Fruit fly (Drosophila melanogaster) whole organism, adult: ENCODE results near the gene sea.

Experiments
- CG11617 ChIP-seq: fragments of 200-800 bp; sonication (Bioruptor generic); optimal IDR thresholded peaks from 2 replicates; lab custom pipeline; 2017; ENCODE audit warnings: mild to moderate bottlenecking, missing biosample characterization, missing genetic modification reagents, missing genetic modification characterization
- CG12768 ChIP-seq: fragments of 200-800 bp; sonication (Bioruptor generic); optimal IDR thresholded peaks from 2 replicates; lab custom pipeline; 2017; ENCODE audit warnings: missing biosample characterization, missing genetic modification characterization, mild to moderate bottlenecking, moderate library complexity, missing genetic modification reagents
- CG14711 ChIP-seq: fragments of 200-800 bp; sonication (Bioruptor generic); optimal IDR thresholded peaks from 2 replicates; lab custom pipeline; 2018; ENCODE audit warnings: missing biosample characterization, mild to moderate bottlenecking, missing genetic modification characterization, moderate library complexity
- CG1620 ChIP-seq: fragments of 200-800 bp; sonication (Bioruptor generic); optimal IDR thresholded peaks from 2 replicates; lab custom pipeline; 2016; ENCODE audit warnings: missing biosample characterization, missing genetic modification characterization
- CG5204 ChIP-seq: fragments of 200-800 bp; sonication (Bioruptor generic); optimal IDR thresholded peaks from 2 replicates; lab custom pipeline; 2016; ENCODE audit warnings: missing biosample characterization, missing genetic modification characterization
- CG7045 ChIP-seq: fragments of 200-800 bp; sonication (Bioruptor generic); optimal IDR thresholded peaks from 2 replicates; lab custom pipeline; 2017; ENCODE audit warnings: missing biosample characterization, mild to moderate bottlenecking, missing genetic modification characterization
- CG7101 ChIP-seq: fragments of 200-800 bp; sonication (Bioruptor generic); optimal IDR thresholded peaks from 2 replicates; lab custom pipeline; 2018; ENCODE audit warnings: missing biosample characterization, mild to moderate bottlenecking, missing genetic modification characterization, moderate library complexity
- Crg-1 ChIP-seq: fragments of 200-800 bp; sonication (Bioruptor generic); optimal IDR thresholded peaks from 2 replicates; lab custom pipeline; 2016; ENCODE audit warnings: missing biosample characterization, missing genetic modification characterization
- Mnt ChIP-seq: fragments of 200-800 bp; sonication (Bioruptor generic); optimal IDR thresholded peaks from 2 replicates; lab custom pipeline; 2016; ENCODE audit warnings: missing biosample characterization, mild to moderate bottlenecking, missing genetic modification characterization
- cic ChIP-seq: fragments of 200-800 bp; sonication (Bioruptor generic); optimal IDR thresholded peaks from 2 replicates; lab custom pipeline; 2017; ENCODE audit warnings: missing biosample characterization, mild to moderate bottlenecking, missing genetic modification characterization, moderate library complexity
- cnc ChIP-seq, 2 experiments: fragments of >200 bp; optimal IDR thresholded peaks; 2 replicates each; lab custom pipeline; 2017
- kay ChIP-seq: fragments of 200-800 bp; sonication (Bioruptor generic); peaks from one replicate; lab custom pipeline; 2016; ENCODE audit warnings: missing biosample characterization, missing genetic modification characterization, borderline replicate concordance
- tj ChIP-seq: fragments of 200-800 bp; sonication (Bioruptor generic); optimal IDR thresholded peaks from 3 replicates; lab custom pipeline; 2017; ENCODE audit warnings: missing biosample characterization, mild to moderate bottlenecking, missing genetic modification characterization, moderate library complexity
- toe ChIP-seq: fragments of 200-800 bp; sonication (Bioruptor generic); optimal IDR thresholded peaks from 2 replicates; lab custom pipeline; 2016; ENCODE audit warnings: missing biosample characterization, missing genetic modification characterization

- no peak for TF ChIP-seq CG7045 (GFP tag; lab: Kevin White, UChicago)
- TF ChIP-seq CG7101 (tag; lab: Kevin White, UChicago), result no peak
- no peak for TF ChIP-seq CG14711
- no peak for TF ChIP-seq Crg-1 (GFP tag; lab: Kevin White, UChicago)
- TF ChIP-seq cic (GFP tag; lab: Kevin White, UChicago), result no peak
- TF ChIP-seq kay (GFP tag; lab: Kevin White, UChicago), result no peak
- TF ChIP-seq CG1620, result no peak
- TF ChIP-seq toe (GFP tag; lab: Kevin White, UChicago), result no peak
- no peak for TF ChIP-seq Mnt
- TF ChIP-seq CG5204 (GFP tag; lab: Kevin White, UChicago), result no peak
- TF ChIP-seq cnc (optimal IDR thresholded peaks at IDR 0.05; lab: Kevin White, UChicago), result no peak
- no peak for TF ChIP-seq tj
- no peak for TF ChIP-seq CG12768
- TF ChIP-seq CG11617 (GFP tag; lab: Kevin White, UChicago), result no peak
These were observed 23.8 kb downstream of the sea start, which contains the start of gene dpr4 for dm6 chr3R:11542899-11543619.
